Fruit fly (Drosophila melanogaster): ENCODE measurements around the gene CG31626.

DNA sequence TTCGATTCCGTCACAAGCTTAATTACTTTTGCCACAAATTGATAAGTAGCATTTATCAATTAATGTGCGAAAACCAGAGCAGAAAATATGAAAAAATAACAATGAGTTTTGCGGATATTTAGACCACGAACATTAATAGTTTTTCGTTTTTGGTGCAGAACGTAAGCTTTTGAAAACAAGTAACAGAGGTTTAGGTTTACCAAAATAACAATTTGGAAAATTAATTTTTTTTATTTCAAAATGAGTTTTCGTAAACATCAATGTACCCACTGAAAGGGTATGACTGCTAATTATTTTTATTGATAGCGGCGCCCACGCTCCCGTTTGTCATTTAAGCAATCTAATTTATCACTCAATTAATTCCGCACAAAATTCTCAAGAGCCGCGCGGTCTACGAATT lies 41.2 kb downstream of the CG31626 start:
- TF ChIP-seq Myc (optimal IDR thresholded peaks at IDR 0.05) = no peak
- TF ChIP-seq insv (optimal IDR thresholded peaks at IDR 0.05) = no peak
- TF ChIP-seq h (optimal IDR thresholded peaks at IDR 0.05) = no peak
- TF ChIP-seq ttk (optimal IDR thresholded peaks at IDR 0.05) = no peak
